Fruit fly (Drosophila melanogaster) whole organism, prepupa: Measurements from ENCODE around the gene Trf5.

Experiments used
- Blimp-1 ChIP-seq: fragments of 200-800 bp; sonication (Bioruptor generic); optimal IDR thresholded peaks from 3 replicates; lab custom pipeline; 2017; ENCODE audit warnings: missing biosample characterization, missing genetic modification characterization, mild to moderate bottlenecking, moderate library complexity, missing genetic modification reagents
- CG10631 ChIP-seq: fragments of 200-800 bp; sonication (Bioruptor generic); optimal IDR thresholded peaks from 2 replicates; lab custom pipeline; 2016; ENCODE audit warnings: missing biosample characterization, missing genetic modification characterization
- CG10669 ChIP-seq: fragments of 200-800 bp; sonication (Bioruptor generic); optimal IDR thresholded peaks from 3 replicates; lab custom pipeline; 2018; ENCODE audit warnings: missing biosample characterization, mild to moderate bottlenecking, missing genetic modification characterization, moderate library complexity
- CG11294 ChIP-seq: fragments of 200-800 bp; sonication (Bioruptor generic); IDR thresholded peaks from 2 replicates; pipeline ENCODE4 v1.3.6; 2022; ENCODE audit warnings: missing biosample characterization, missing genetic modification characterization
- CG11762 ChIP-seq: fragments of 200-800 bp; sonication (Bioruptor generic); optimal IDR thresholded peaks from 3 replicates; lab custom pipeline; 2016; ENCODE audit warnings: missing biosample characterization, missing genetic modification characterization; ENCODE audit not compliant: insufficient read depth
- CG11902 ChIP-seq: fragments of 200-800 bp; sonication (Bioruptor generic); optimal IDR thresholded peaks from 3 replicates; lab custom pipeline; 2016; ENCODE audit warnings: missing biosample characterization, missing genetic modification characterization
- CG15336 ChIP-seq: fragments of 200-800 bp; sonication (Bioruptor generic); IDR thresholded peaks from 2 replicates; pipeline ENCODE4 v1.3.6; 2022; ENCODE audit warnings: missing biosample characterization, missing genetic modification characterization
- CG1621 ChIP-seq: fragments of 200-800 bp; sonication (Bioruptor generic); optimal IDR thresholded peaks from 3 replicates; lab custom pipeline; 2018; ENCODE audit warnings: missing biosample characterization, mild to moderate bottlenecking, missing genetic modification characterization
- CG3032 ChIP-seq: fragments of 200-800 bp; optimal IDR thresholded peaks from 2 replicates; lab custom pipeline; 2019; ENCODE audit warnings: missing biosample characterization, mild to moderate bottlenecking, missing genetic modification characterization, moderate library complexity
- CG31627 ChIP-seq: fragments of 200-800 bp; sonication (Bioruptor generic); optimal IDR thresholded peaks from 3 replicates; lab custom pipeline; 2016; ENCODE audit warnings: missing biosample characterization, missing genetic modification characterization
- CG32006 ChIP-seq: fragments of 200-800 bp; sonication (Bioruptor generic); optimal IDR thresholded peaks from 3 replicates; lab custom pipeline; 2017; ENCODE audit warnings: missing biosample characterization, mild to moderate bottlenecking, missing genetic modification characterization
- CG3919 ChIP-seq: fragments of 200-800 bp; sonication (Bioruptor generic); optimal IDR thresholded peaks from 3 replicates; lab custom pipeline; 2016; ENCODE audit warnings: missing biosample characterization, missing genetic modification characterization
- CG4318 ChIP-seq: fragments of 200-800 bp; sonication (Bioruptor generic); optimal IDR thresholded peaks from 3 replicates; lab custom pipeline; 2017; ENCODE audit warnings: missing biosample characterization, mild to moderate bottlenecking, missing genetic modification characterization
- CG6163 ChIP-seq: fragments of 200-800 bp; sonication (Bioruptor generic); IDR thresholded peaks from 3 replicates; pipeline ENCODE4 v1.3.6; 2022; ENCODE audit warnings: missing biosample characterization, missing genetic modification characterization
- CG6276 ChIP-seq: fragments of 200-800 bp; sonication (Bioruptor generic); optimal IDR thresholded peaks from 2 replicates; lab custom pipeline; 2017; ENCODE audit warnings: missing biosample characterization, mild to moderate bottlenecking, missing genetic modification characterization
- CG6792 ChIP-seq: fragments of 200-800 bp; sonication (Bioruptor generic); optimal IDR thresholded peaks from 3 replicates; lab custom pipeline; 2016; ENCODE audit warnings: missing biosample characterization, missing genetic modification characterization
- CG6808 ChIP-seq: fragments of 200-800 bp; sonication (Bioruptor generic); optimal IDR thresholded peaks from 3 replicates; lab custom pipeline; 2017; ENCODE audit warnings: missing biosample characterization, missing genetic modification characterization, mild to moderate bottlenecking, moderate library complexity, missing genetic modification reagents
- CG7368 ChIP-seq: fragments of 200-800 bp; sonication (Bioruptor generic); optimal IDR thresholded peaks from 3 replicates; lab custom pipeline; 2016; ENCODE audit warnings: missing biosample characterization, missing genetic modification characterization
- CG8119 ChIP-seq: fragments of 200-800 bp; sonication (Bioruptor generic); IDR thresholded peaks from 3 replicates; pipeline ENCODE4 v1.3.6; 2022; ENCODE audit warnings: missing biosample characterization, missing genetic modification characterization
- CG8632 ChIP-seq: fragments of 200-800 bp; sonication (Bioruptor generic); optimal IDR thresholded peaks from 3 replicates; lab custom pipeline; 2016; ENCODE audit warnings: missing biosample characterization, missing genetic modification characterization
- CG9139 ChIP-seq: fragments of 200-800 bp; sonication (Bioruptor generic); optimal IDR thresholded peaks from 3 replicates; lab custom pipeline; 2017; ENCODE audit warnings: missing biosample characterization, mild to moderate bottlenecking, missing genetic modification characterization
- Eip78C ChIP-seq: fragments of 200-800 bp; sonication (Bioruptor generic); peaks from one replicate; lab custom pipeline; 2016; ENCODE audit warnings: missing biosample characterization, missing genetic modification characterization
- Ets21C ChIP-seq: fragments of 200-800 bp; sonication (Bioruptor generic); optimal IDR thresholded peaks from 3 replicates; lab custom pipeline; 2016; ENCODE audit warnings: missing biosample characterization, missing genetic modification characterization
- Ets96B ChIP-seq: fragments of 200-800 bp; optimal IDR thresholded peaks from 2 replicates; lab custom pipeline; 2019; ENCODE audit warnings: missing biosample characterization, mild to moderate bottlenecking, missing genetic modification characterization, moderate library complexity
- Gug ChIP-seq: fragments of 200-800 bp; sonication (Bioruptor generic); IDR thresholded peaks from 2 replicates; pipeline ENCODE4 v1.3.6; 2022; ENCODE audit warnings: missing biosample characterization, missing genetic modification characterization
- Hr39 ChIP-seq: fragments of 200-800 bp; sonication (Bioruptor generic); optimal IDR thresholded peaks from 2 replicates; lab custom pipeline; 2016; ENCODE audit warnings: missing biosample characterization, missing genetic modification characterization
- Hr4 ChIP-seq: fragments of 200-800 bp; sonication (Bioruptor generic); optimal IDR thresholded peaks from 3 replicates; lab custom pipeline; 2016; ENCODE audit warnings: missing biosample characterization, missing genetic modification characterization
- Sox14 ChIP-seq: fragments of 200-800 bp; sonication (Bioruptor generic); optimal IDR thresholded peaks from 3 replicates; lab custom pipeline; 2016; ENCODE audit warnings: missing biosample characterization, missing genetic modification characterization
- achi ChIP-seq: fragments of 200-800 bp; sonication (Bioruptor generic); optimal IDR thresholded peaks from 3 replicates; lab custom pipeline; 2016; ENCODE audit warnings: missing biosample characterization, missing genetic modification characterization
- acj6 ChIP-seq: fragments of 200-800 bp; sonication (Bioruptor generic); optimal IDR thresholded peaks from 3 replicates; lab custom pipeline; 2016; ENCODE audit warnings: missing biosample characterization, missing genetic modification characterization
- cyc ChIP-seq: fragments of 200-800 bp; sonication (Bioruptor generic); optimal IDR thresholded peaks from 3 replicates; lab custom pipeline; 2016; ENCODE audit warnings: missing biosample characterization, missing genetic modification characterization
- dac ChIP-seq: fragments of 200-800 bp; sonication (Bioruptor generic); optimal IDR thresholded peaks from 2 replicates; lab custom pipeline; 2017; ENCODE audit warnings: missing biosample characterization, mild to moderate bottlenecking, missing genetic modification characterization
- dsx ChIP-seq: fragments of 200-800 bp; optimal IDR thresholded peaks from 3 replicates; lab custom pipeline; 2019; ENCODE audit warnings: missing biosample characterization, mild to moderate bottlenecking, missing genetic modification characterization, moderate library complexity; ENCODE audit not compliant: poor library complexity, severe bottlenecking
- eg ChIP-seq: fragments of 200-800 bp; sonication (Bioruptor generic); IDR thresholded peaks from 3 replicates; pipeline ENCODE4 v1.3.6; 2022; ENCODE audit warnings: missing biosample characterization, missing genetic modification characterization
- esn ChIP-seq: fragments of 200-800 bp; sonication (Bioruptor generic); optimal IDR thresholded peaks from 2 replicates; lab custom pipeline; 2016; ENCODE audit warnings: missing biosample characterization, mild to moderate bottlenecking, missing genetic modification characterization, moderate library complexity
- fd59A ChIP-seq: fragments of 200-800 bp; sonication (Bioruptor generic); optimal IDR thresholded peaks from 2 replicates; lab custom pipeline; 2017; ENCODE audit warnings: missing biosample characterization, mild to moderate bottlenecking, missing genetic modification characterization, missing genetic modification reagents
- fd85E ChIP-seq: fragments of 200-800 bp; sonication (Bioruptor generic); optimal IDR thresholded peaks from 3 replicates; lab custom pipeline; 2016; ENCODE audit warnings: missing biosample characterization, missing genetic modification characterization
- fkh ChIP-seq: fragments of 200-800 bp; sonication (Bioruptor generic); optimal IDR thresholded peaks from 3 replicates; lab custom pipeline; 2017; ENCODE audit warnings: missing biosample characterization, mild to moderate bottlenecking, missing genetic modification characterization, moderate library complexity
- lz ChIP-seq: fragments of 200-800 bp; sonication (Bioruptor generic); optimal IDR thresholded peaks from 3 replicates; lab custom pipeline; 2016; ENCODE audit warnings: missing biosample characterization, missing genetic modification characterization
- pdm3 ChIP-seq: fragments of 200-800 bp; sonication (Bioruptor generic); optimal IDR thresholded peaks from 3 replicates; lab custom pipeline; 2016; ENCODE audit warnings: missing biosample characterization, missing genetic modification characterization
- ss ChIP-seq, 2 experiments: fragments of 200-800 bp; sonication (Bioruptor generic); optimal IDR thresholded peaks; 2 replicates in 1 of 2; 3 replicates in 1 of 2; lab custom pipeline; 2017 to 2018; ENCODE audit warnings: mild to moderate bottlenecking in 2 of 2, missing biosample characterization in 2 of 2, missing genetic modification characterization in 2 of 2, moderate library complexity in 1 of 2
- svp ChIP-seq: fragments of 200-800 bp; sonication (Bioruptor generic); peaks from one replicate; lab custom pipeline; 2016; ENCODE audit warnings: missing biosample characterization, missing genetic modification characterization
- vri ChIP-seq: fragments of 200-800 bp; sonication (Bioruptor generic); optimal IDR thresholded peaks from 3 replicates; lab custom pipeline; 2016; ENCODE audit warnings: missing biosample characterization, mild to moderate bottlenecking, missing genetic modification characterization

Trf5 gene

DNA sequence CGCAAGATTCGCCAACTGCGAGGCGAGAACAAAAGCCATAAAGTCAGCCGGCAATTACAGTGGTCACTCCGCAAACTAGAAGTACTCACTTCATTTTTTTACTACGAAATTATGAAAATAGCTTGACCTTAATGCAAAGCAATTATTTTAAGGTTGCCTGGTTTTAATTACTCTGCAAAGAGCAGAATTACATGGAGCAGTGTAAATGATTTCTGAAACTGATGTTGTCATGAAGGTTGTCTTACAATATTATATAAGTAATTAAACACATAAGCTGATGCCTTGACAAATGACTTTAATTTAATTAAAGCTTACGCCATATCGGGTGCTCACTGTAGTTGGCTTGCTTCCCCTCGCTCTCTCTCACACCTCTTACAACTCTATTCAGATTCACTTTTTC lies 38.0 kb upstream of the Trf5 start (continued):
- peak; percentile 79 for TF ChIP-seq CG31627 (GFP tag; lab: Kevin White, UChicago)
- peak; percentile 82 for TF ChIP-seq CG9139 (GFP tag; lab: Kevin White, UChicago)
- TF ChIP-seq CG6792 (GFP tag; lab: Kevin White, UChicago), result peak; percentile 76
- TF ChIP-seq CG10631 (GFP tag; lab: Kevin White, UChicago), result peak; percentile 84
- TF ChIP-seq ss (GFP tag; optimal IDR thresholded peaks at IDR 0.05; lab: Kevin White, UChicago), result peak; percentile 83 to 87
- peak; percentile 86 for TF ChIP-seq CG32006 (GFP tag; lab: Kevin White, UChicago)
- peak; percentile 86 for TF ChIP-seq Sox14 (GFP tag; lab: Kevin White, UChicago)

DNA sequence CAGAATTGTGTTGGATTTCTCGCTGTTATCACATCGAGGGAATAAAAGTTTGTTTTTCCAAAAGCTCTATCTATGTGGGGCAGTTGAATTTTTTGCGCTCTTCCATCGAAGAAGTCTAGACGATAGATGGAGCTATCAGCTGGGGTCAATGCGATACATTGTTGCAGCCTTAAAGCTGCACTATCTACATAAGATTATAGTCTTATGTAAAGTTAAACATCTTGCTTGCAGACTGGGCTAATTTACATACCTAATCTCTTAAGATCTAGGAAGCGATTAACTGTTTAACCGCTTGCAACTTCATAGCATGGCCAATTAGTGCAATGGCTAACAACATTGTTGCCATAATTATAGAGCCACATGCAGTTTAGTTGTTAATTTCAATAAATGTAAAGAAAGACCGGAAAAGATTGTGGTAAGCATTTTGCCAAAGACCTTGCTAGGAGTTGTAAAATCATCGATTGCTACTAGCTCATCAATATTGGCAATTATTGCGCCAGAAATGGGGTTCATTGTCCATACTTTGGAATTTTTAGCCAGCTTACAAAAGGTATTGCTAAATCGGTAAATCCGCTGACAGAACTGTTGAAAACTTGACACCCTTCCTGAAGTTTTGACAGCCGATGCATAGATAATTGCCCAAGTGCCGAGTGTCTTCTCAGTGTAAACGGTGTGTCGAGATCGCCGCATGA lies 36.0 kb upstream of the Trf5 start:
- TF ChIP-seq dsx (GFP tag; lab: Kevin White, UChicago) (peak; percentile 48), Ets96B (no peak)

dm6 chr2L:2731370-2732138 lies 35.3 kb upstream of the Trf5 start:
- TF ChIP-seq Hr39, result no peak
- TF ChIP-seq CG6808 (GFP tag; lab: Kevin White, UChicago), result no peak
- peak; percentile 75 for TF ChIP-seq svp (GFP tag; lab: Kevin White, UChicago)
- peak; percentile 53 for TF ChIP-seq Eip78C (GFP tag; lab: Kevin White, UChicago)
- TF ChIP-seq Blimp-1 (GFP tag; lab: Kevin White, UChicago), result no peak
- TF ChIP-seq CG6163 (GFP tag; lab: Robert Waterston, UW), result peak; percentile 53; the same call in 1 of the 3 replicates
- no peak for TF ChIP-seq CG10669
- no peak for TF ChIP-seq CG8632
- TF ChIP-seq fkh (GFP tag; lab: Kevin White, UChicago), result peak; percentile 14
- peak; percentile 24 for TF ChIP-seq Sox14 (GFP tag; lab: Kevin White, UChicago)
- TF ChIP-seq CG6792 (GFP tag; lab: Kevin White, UChicago), result no peak
- peak; percentile 73 for TF ChIP-seq Hr4 (GFP tag; lab: Kevin White, UChicago)
- TF ChIP-seq CG11902 (GFP tag; lab: Kevin White, UChicago), result no peak
- TF ChIP-seq CG11762 (GFP tag; lab: Kevin White, UChicago), result no peak
- TF ChIP-seq Ets21C (GFP tag; lab: Kevin White, UChicago), result no peak
- peak; percentile 57; the same call in 1 of the 2 replicates for TF ChIP-seq Gug (GFP tag; lab: Robert Waterston, UW)
- TF ChIP-seq CG3032 (tag; lab: Kevin White, UChicago), result no peak
- no peak for TF ChIP-seq dsx (GFP tag; lab: Kevin White, UChicago)
- TF ChIP-seq CG1621 (tag; lab: Kevin White, UChicago), result no peak
- peak; percentile 40 for TF ChIP-seq acj6 (GFP tag; lab: Kevin White, UChicago)
- TF ChIP-seq CG3919, result peak; percentile 4
- no peak for TF ChIP-seq CG31627 (GFP tag; lab: Kevin White, UChicago)
- TF ChIP-seq CG15336 (GFP tag; lab: Robert Waterston, UW), result peak; percentile 47
- TF ChIP-seq CG10631 (GFP tag; lab: Kevin White, UChicago), result no peak
- peak; percentile 21 for TF ChIP-seq pdm3 (GFP tag; lab: Kevin White, UChicago)
- peak; percentile 72 for TF ChIP-seq CG32006 (GFP tag; lab: Kevin White, UChicago)
- peak; percentile 21 for TF ChIP-seq CG4318
- TF ChIP-seq dac (GFP tag; lab: Kevin White, UChicago), result no peak
- peak; percentile 71 for TF ChIP-seq eg (GFP tag; lab: Robert Waterston, UW)
- no peak for TF ChIP-seq achi (GFP tag; lab: Kevin White, UChicago)
- no peak for TF ChIP-seq fd85E
- peak; percentile 46 for TF ChIP-seq CG6276 (GFP tag; lab: Kevin White, UChicago)
- TF ChIP-seq esn (GFP tag; lab: Kevin White, UChicago), result no peak
- no peak for TF ChIP-seq cyc
- no peak for TF ChIP-seq fd59A (GFP tag; lab: Kevin White, UChicago)
- peak; percentile 53; the same call in 1 of the 2 replicates for TF ChIP-seq CG11294
- no peak for TF ChIP-seq Ets96B
- no peak for TF ChIP-seq CG7368 (GFP tag; lab: Kevin White, UChicago)
- TF ChIP-seq CG8119 (GFP tag; lab: Robert Waterston, UW), result peak; percentile 52
- TF ChIP-seq vri (GFP tag; lab: Kevin White, UChicago), result no peak
- TF ChIP-seq CG9139 (GFP tag; lab: Kevin White, UChicago), result no peak
- peak; percentile 3 for TF ChIP-seq lz (GFP tag; lab: Kevin White, UChicago)
